Worm (Caenorhabditis elegans) whole organism, L3 larva: ENCODE data around the gene rrc-1.
A peak's percentile ranks its signal among the peaks of the same experiment; 100 is the strongest.

Source experiments
- ama-1 ChIP-seq: fragments of 150-350 bp; optimal IDR thresholded peaks from 2 replicates; lab custom pipeline; 2018
- ceh-16 ChIP-seq: sonication (generic microtip); optimal IDR thresholded peaks from 2 replicates; lab custom pipeline; 2017; ENCODE audit warnings: missing biosample characterization, missing genetic modification characterization
- ceh-82 ChIP-seq: fragments of 150-350 bp; optimal IDR thresholded peaks from 2 replicates; lab custom pipeline; 2014; ENCODE audit warnings: missing biosample characterization, missing genetic modification characterization
- ceh-9 ChIP-seq: sonication (generic microtip); optimal IDR thresholded peaks from 2 replicates; lab custom pipeline; 2018; ENCODE audit warnings: missing biosample characterization, missing genetic modification characterization
- daf-12 ChIP-seq: fragments of 150-350 bp; optimal IDR thresholded peaks from 2 replicates; lab custom pipeline; 2014; ENCODE audit warnings: missing biosample characterization, missing genetic modification reagents, missing genetic modification characterization
- egl-27 ChIP-seq: sonication (generic microtip); optimal IDR thresholded peaks from 4 replicates; lab custom pipeline; 2017; ENCODE audit warnings: missing biosample characterization, missing genetic modification reagents, missing genetic modification characterization
- elt-1 ChIP-seq: fragments of 150-350 bp; optimal IDR thresholded peaks from 2 replicates; lab custom pipeline; 2014; ENCODE audit warnings: missing biosample characterization, missing genetic modification characterization
- elt-2 ChIP-seq: sonication (generic microtip); optimal IDR thresholded peaks from 2 replicates; lab custom pipeline; 2016; ENCODE audit warnings: missing genetic modification reagents, mild to moderate bottlenecking, missing genetic modification characterization, missing compliant biosample characterization
- elt-3 ChIP-seq, 3 experiments: fragments of 150-350 bp in 1 of 3; sonication (generic microtip) in 2 of 3; optimal IDR thresholded peaks; 2 replicates in 2 of 3; 4 replicates in 1 of 3; lab custom pipeline; 2014 to 2017; ENCODE audit warnings: missing biosample characterization in 3 of 3, missing genetic modification characterization in 3 of 3
- eor-1 ChIP-seq, 2 experiments: fragments of 150-350 bp; optimal IDR thresholded peaks; 2 replicates each; lab custom pipeline; 2014 to 2018; ENCODE audit warnings: missing biosample characterization in 2 of 2, missing genetic modification characterization in 2 of 2
- fos-1 ChIP-seq: fragments of 150-350 bp; optimal IDR thresholded peaks from 2 replicates; lab custom pipeline; 2014; ENCODE audit warnings: missing biosample characterization, missing genetic modification characterization
- hmg-11 ChIP-seq: sonication (generic microtip); optimal IDR thresholded peaks from 2 replicates; lab custom pipeline; 2016; ENCODE audit warnings: missing genetic modification characterization, missing compliant biosample characterization
- jun-1 ChIP-seq: fragments of 150-350 bp; optimal IDR thresholded peaks from 2 replicates; lab custom pipeline; 2014; ENCODE audit warnings: missing biosample characterization, missing genetic modification reagents, missing genetic modification characterization
- lsy-12 ChIP-seq: sonication (generic microtip); optimal IDR thresholded peaks from 2 replicates; lab custom pipeline; 2016; ENCODE audit warnings: mild to moderate bottlenecking, missing genetic modification characterization, missing compliant biosample characterization
- mml-1 ChIP-seq: fragments of 150-350 bp; sonication (generic microtip); optimal IDR thresholded peaks from 3 replicates; lab custom pipeline; 2014; ENCODE audit warnings: missing biosample characterization, missing genetic modification characterization
- nfya-1 ChIP-seq: sonication (generic microtip); optimal IDR thresholded peaks from 2 replicates; lab custom pipeline; 2017; ENCODE audit warnings: missing genetic modification characterization, mild to moderate bottlenecking, missing compliant biosample characterization, antibody characterized with exemption, moderate library complexity; ENCODE audit not compliant: insufficient read depth
- nhr-237 ChIP-seq: fragments of 150-350 bp; optimal IDR thresholded peaks from 2 replicates; lab custom pipeline; 2014; ENCODE audit warnings: missing biosample characterization, missing genetic modification characterization
- nhr-25 ChIP-seq: sonication (generic microtip); optimal IDR thresholded peaks from 2 replicates; lab custom pipeline; 2017; ENCODE audit warnings: missing biosample characterization, missing genetic modification characterization
- nhr-43 ChIP-seq: sonication (generic microtip); optimal IDR thresholded peaks from 2 replicates; lab custom pipeline; 2016; ENCODE audit warnings: mild to moderate bottlenecking, missing genetic modification characterization, missing compliant biosample characterization; ENCODE audit not compliant: poor library complexity, severe bottlenecking
- nhr-67 ChIP-seq: fragments of 150-350 bp; optimal IDR thresholded peaks from 2 replicates; lab custom pipeline; 2014; ENCODE audit warnings: missing biosample characterization, missing genetic modification characterization
- nhr-77 ChIP-seq: fragments of 150-350 bp; optimal IDR thresholded peaks from 2 replicates; lab custom pipeline; 2014; ENCODE audit warnings: missing biosample characterization, missing genetic modification characterization
- pha-4 ChIP-seq: fragments of 150-350 bp; optimal IDR thresholded peaks from 2 replicates; lab custom pipeline; 2014; ENCODE audit warnings: missing biosample characterization, missing genetic modification reagents, missing genetic modification characterization
- pqm-1 ChIP-seq: fragments of 150-350 bp; optimal IDR thresholded peaks from 2 replicates; lab custom pipeline; 2017; ENCODE audit warnings: missing biosample characterization, missing genetic modification characterization, inconsistent platforms
- sea-2 ChIP-seq: fragments of 150-350 bp; sonication (generic microtip); optimal IDR thresholded peaks from 4 replicates; lab custom pipeline; 2014; ENCODE audit warnings: missing biosample characterization, missing genetic modification reagents, missing genetic modification characterization
- skn-1 ChIP-seq: fragments of 150-350 bp; optimal IDR thresholded peaks from 2 replicates; lab custom pipeline; 2014; ENCODE audit warnings: missing biosample characterization, missing genetic modification characterization
- snpc-4 ChIP-seq: fragments of 150-350 bp; optimal IDR thresholded peaks from 2 replicates; lab custom pipeline; 2014; ENCODE audit warnings: missing biosample characterization, missing genetic modification characterization
- unc-39 ChIP-seq: sonication (generic microtip); optimal IDR thresholded peaks from 4 replicates; lab custom pipeline; 2017; ENCODE audit warnings: missing biosample characterization, missing genetic modification characterization
- unc-62 ChIP-seq: fragments of 150-350 bp; sonication (generic microtip); optimal IDR thresholded peaks from 4 replicates; lab custom pipeline; 2014; ENCODE audit warnings: missing biosample characterization, missing genetic modification reagents, missing genetic modification characterization
- zag-1 ChIP-seq: fragments of 150-350 bp; optimal IDR thresholded peaks from 2 replicates; lab custom pipeline; 2014; ENCODE audit warnings: missing biosample characterization, missing genetic modification characterization
- ztf-11 ChIP-seq: fragments of 150-350 bp; optimal IDR thresholded peaks from 2 replicates; lab custom pipeline; 2014; ENCODE audit warnings: missing biosample characterization, missing genetic modification characterization
- ztf-4 ChIP-seq: fragments of 150-350 bp; optimal IDR thresholded peaks from 2 replicates; lab custom pipeline; 2014; ENCODE audit warnings: missing biosample characterization, missing genetic modification characterization

Gene rrc-1

DNA sequence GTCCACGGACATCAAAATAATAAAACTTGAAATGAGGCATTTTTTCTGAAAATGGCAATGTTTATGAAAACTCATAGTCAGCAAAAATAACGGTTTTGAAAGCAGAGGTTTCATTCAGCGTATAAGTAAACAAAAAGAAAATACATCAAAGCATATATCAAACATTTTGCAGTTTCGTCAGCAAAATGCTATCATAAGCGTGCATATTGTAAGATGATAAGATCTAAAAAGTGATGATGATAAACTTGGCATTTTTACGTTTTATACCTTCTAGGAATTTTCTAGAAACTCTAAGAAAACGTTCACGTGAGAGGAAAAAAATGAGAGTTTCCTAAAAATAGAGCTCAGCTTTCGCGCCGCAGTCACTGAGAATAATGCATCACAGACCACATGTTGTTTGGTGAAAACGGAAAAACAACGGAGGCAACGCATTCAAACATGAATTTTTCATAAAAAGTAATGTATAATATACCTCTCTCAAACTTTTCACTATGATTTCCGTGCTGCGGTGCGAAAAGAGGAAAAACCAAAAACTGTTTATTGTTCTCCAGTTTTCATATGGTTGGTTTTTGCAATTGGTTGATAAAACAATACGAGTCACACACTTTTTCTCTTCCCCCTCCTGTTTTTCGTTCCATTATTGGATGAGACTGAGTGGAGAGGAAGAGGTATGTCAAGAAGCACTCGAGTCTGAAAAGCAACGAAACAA lies 32.0 kb upstream of the rrc-1 start, which contains the start of the genes gst-36 and R07B1.5:
TSS of gene gst-36 (minus strand) at position 45 of the 709 bp plus-strand sequence.
TSS of gene R07B1.5 (plus strand) at position 665 of the 709 bp plus-strand sequence.
- TF ChIP-seq eor-1 (tag; optimal IDR thresholded peaks at IDR 0.05; lab: Kevin White, UChicago) (no peak), pqm-1 (tag; lab: Kevin White, UChicago) (peak; percentile 47), fos-1 (peak; percentile 0), sea-2 (GFP tag; lab: Kevin White, UChicago) (no peak), snpc-4 (tag; lab: Kevin White, UChicago) (no peak), pha-4 (tag; lab: Kevin White, UChicago) (peak; percentile 47), egl-27 (no peak), elt-2 (peak; percentile 80)

DNA sequence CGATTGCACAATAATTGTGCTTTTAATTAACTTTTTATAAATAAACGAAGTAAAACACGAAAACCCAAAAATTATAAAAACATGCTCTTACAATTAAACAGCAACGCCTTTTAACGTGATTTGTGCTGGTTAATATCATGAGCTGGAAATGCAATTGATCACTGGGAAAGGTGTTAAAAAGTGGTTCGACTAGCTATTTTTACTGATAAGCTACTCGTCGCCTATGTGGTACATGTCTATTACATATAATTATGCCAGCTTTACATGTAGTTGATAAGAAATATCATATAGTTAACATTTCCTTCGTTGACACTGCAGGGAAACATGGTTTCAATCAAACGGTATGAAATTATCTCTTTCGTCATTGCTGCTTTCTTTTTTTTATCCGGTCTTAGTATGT lies 27.0 kb upstream of the rrc-1 start, which contains the start of gene scav-5:
TSS of gene scav-5 (plus strand) at position 297 of the 400 bp plus-strand sequence.
- TF ChIP-seq elt-2 (peak; percentile 91), pha-4 (tag; lab: Kevin White, UChicago) (peak; percentile 3), ztf-11 (no peak), pqm-1 (tag; lab: Kevin White, UChicago) (peak; percentile 92)

ce11 chrX:9856618-9857017 lies 25.5 kb upstream of the rrc-1 start, which contains the start of gene R07B1.11:
TSS of gene R07B1.11 (plus strand) at chrX:9856918.
- TF ChIP-seq ceh-82 (tag; lab: Kevin White, UChicago) (no peak), elt-3 (tag; optimal IDR thresholded peaks at IDR 0.05; lab: Kevin White, UChicago) (no peak), elt-1 (tag; lab: Kevin White, UChicago) (no peak), ceh-9 (tag; lab: Kevin White, UChicago) (no peak), hmg-11 (tag; lab: Kevin White, UChicago) (no peak), zag-1 (no peak), pha-4 (tag; lab: Kevin White, UChicago) (no peak), nhr-25 (no peak), nhr-237 (tag; lab: Kevin White, UChicago) (no peak), ama-1 (lab: Kevin White, UChicago) (no peak), lsy-12 (no peak), daf-12 (no peak), ztf-4 (tag; lab: Kevin White, UChicago) (no peak), nfya-1 (tag; lab: Kevin White, UChicago) (no peak), sea-2 (GFP tag; lab: Kevin White, UChicago) (no peak)

ce11 chrX:9851745-9852330 lies 20.8 kb upstream of the rrc-1 start, which contains the start of gene lec-7:
TSS of gene lec-7 (plus strand) at chrX:9852041.
- TF ChIP-seq ceh-16 (no peak), pha-4 (tag; lab: Kevin White, UChicago) (peak; percentile 98), pqm-1 (tag; lab: Kevin White, UChicago) (peak; percentile 53), elt-2 (peak; percentile 53), jun-1 (tag; lab: Kevin White, UChicago) (peak; percentile 9)

DNA sequence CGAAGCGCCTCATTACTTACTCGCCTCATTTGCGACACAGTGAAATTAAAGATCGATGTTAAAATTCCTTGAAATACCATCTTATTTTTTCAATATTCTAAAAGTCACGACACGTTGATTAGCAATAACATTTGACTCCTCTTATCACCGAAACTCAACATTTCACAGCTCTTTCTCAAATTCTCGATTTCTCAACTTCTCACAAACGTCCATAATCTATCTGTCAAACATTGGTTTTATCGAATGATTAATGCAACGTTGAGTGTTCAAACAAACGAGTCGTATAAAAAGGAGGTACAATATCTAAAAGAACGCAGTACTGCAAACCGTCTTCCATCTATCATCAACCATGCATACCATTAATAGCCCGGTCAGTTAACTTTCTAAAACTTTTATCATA lies 19.2 kb upstream of the rrc-1 start, which contains the start of gene lec-8:
TSS of gene lec-8 (plus strand) at position 314 of the 400 bp plus-strand sequence.
- TF ChIP-seq unc-62 (GFP tag; lab: Kevin White, UChicago) (no peak), jun-1 (tag; lab: Kevin White, UChicago) (peak; percentile 60), elt-2 (peak; percentile 89)
- TF ChIP-seq, all 47 proteins: peak for 2

- TF ChIP-seq nhr-43 (tag; lab: Kevin White, UChicago) (no peak), unc-39 (no peak), unc-62 (GFP tag; lab: Kevin White, UChicago) (no peak), sea-2 (GFP tag; lab: Kevin White, UChicago) (no peak), nhr-77 (tag; lab: Kevin White, UChicago) (no peak), mml-1 (no peak), zag-1 (no peak), ceh-16 (no peak), snpc-4 (tag; lab: Kevin White, UChicago) (no peak), skn-1 (tag; lab: Kevin White, UChicago) (no peak), nfya-1 (tag; lab: Kevin White, UChicago) (no peak), fos-1 (no peak), ama-1 (lab: Kevin White, UChicago) (no peak), jun-1 (tag; lab: Kevin White, UChicago) (no peak), nhr-67 (tag; lab: Kevin White, UChicago) (no peak), ztf-4 (tag; lab: Kevin White, UChicago) (no peak), ztf-11 (no peak), nhr-237 (tag; lab: Kevin White, UChicago) (no peak)
Measured at ce11 chrX:9848214-9848789, 17.2 kb upstream of the rrc-1 start.
